Worm (Caenorhabditis elegans) whole organism, L1 larva: Measurements from ENCODE around the gene srlf-10.
"Not testable (repeated sequence)": the region's sequence is repeated elsewhere in the genome, so short reads cannot be mapped to it uniquely, and the experiment has no call there.

Experiments
- C34B4.2 ChIP-seq: sonication (generic microtip); optimal IDR thresholded peaks from 2 replicates; lab custom pipeline; 2017; ENCODE audit warnings: mild to moderate bottlenecking, missing genetic modification characterization, missing compliant biosample characterization
- F16B12.6 ChIP-seq: fragments of 150-350 bp; optimal IDR thresholded peaks from 2 replicates; lab custom pipeline; 2014; ENCODE audit warnings: missing biosample characterization, missing genetic modification characterization
- Y116A8C.19 ChIP-seq: sonication (generic microtip); optimal IDR thresholded peaks from 2 replicates; lab custom pipeline; 2016; ENCODE audit warnings: missing compliant biosample characterization, missing genetic modification characterization, borderline replicate concordance
- aha-1 ChIP-seq: fragments of 150-350 bp; optimal IDR thresholded peaks from 2 replicates; lab custom pipeline; 2014; ENCODE audit warnings: missing biosample characterization, missing genetic modification characterization
- blmp-1 ChIP-seq: fragments of 150-350 bp; optimal IDR thresholded peaks from 2 replicates; lab custom pipeline; 2014; ENCODE audit warnings: missing biosample characterization, missing genetic modification characterization
- ceh-82 ChIP-seq, 3 experiments: fragments of 150-350 bp in 1 of 3; sonication (generic microtip) in 2 of 3; optimal IDR thresholded peaks; 2 replicates each; lab custom pipeline; 2014 to 2017; ENCODE audit warnings: missing biosample characterization in 3 of 3, missing genetic modification characterization in 3 of 3
- dpl-1 ChIP-seq, 3 experiments: fragments of 150-350 bp in 2 of 3; sonication (generic microtip) in 1 of 3; optimal IDR thresholded peaks; 2 replicates each; lab custom pipeline; 2014 to 2017; ENCODE audit warnings: missing biosample characterization in 3 of 3, missing genetic modification characterization in 3 of 3, missing genetic modification reagents in 3 of 3
- dsc-1 ChIP-seq: sonication (generic microtip); optimal IDR thresholded peaks from 2 replicates; lab custom pipeline; 2016; ENCODE audit warnings: mild to moderate bottlenecking, missing genetic modification characterization, missing compliant biosample characterization
- efl-1 ChIP-seq, 4 experiments: fragments of 150-350 bp; optimal IDR thresholded peaks in 3 of 4; peaks in 1 of 4; 1 replicate in 1 of 4; 2 replicates in 3 of 4; lab custom pipeline; 2014; ENCODE audit warnings: missing biosample characterization in 2 of 4, missing genetic modification characterization in 2 of 4, missing genetic modification reagents in 2 of 4
- egl-27 ChIP-seq, 2 experiments: fragments of 150-350 bp in 1 of 2; sonication (generic microtip); optimal IDR thresholded peaks; 3 replicates each; lab custom pipeline; 2017 to 2018; ENCODE audit warnings: missing biosample characterization in 2 of 2, missing genetic modification characterization in 2 of 2, missing genetic modification reagents in 2 of 2
- fkh-8 ChIP-seq: sonication (generic microtip); optimal IDR thresholded peaks from 2 replicates; lab custom pipeline; 2016; ENCODE audit warnings: mild to moderate bottlenecking, missing genetic modification characterization, missing compliant biosample characterization
- fos-1 ChIP-seq: fragments of 150-350 bp; optimal IDR thresholded peaks from 2 replicates; lab custom pipeline; 2014; ENCODE audit warnings: missing biosample characterization, missing genetic modification characterization
- grh-1 ChIP-seq: fragments of 200-800 bp; sonication (Bioruptor generic); IDR thresholded peaks from 2 replicates; pipeline ENCODE4 v1.3.6; 2022; ENCODE audit warnings: missing genetic modification reagents, missing genetic modification characterization, missing compliant biosample characterization
- hpl-2 ChIP-seq: fragments of 150-350 bp; optimal IDR thresholded peaks from 2 replicates; lab custom pipeline; 2014; ENCODE audit warnings: missing biosample characterization, missing genetic modification reagents, missing genetic modification characterization
- irx-1 ChIP-seq: sonication (generic microtip); optimal IDR thresholded peaks from 2 replicates; lab custom pipeline; 2016; ENCODE audit warnings: missing genetic modification characterization, missing compliant biosample characterization
- jun-1 ChIP-seq: fragments of 150-350 bp; optimal IDR thresholded peaks from 2 replicates; lab custom pipeline; 2014; ENCODE audit warnings: missing biosample characterization, missing genetic modification reagents, missing genetic modification characterization
- lin-13 ChIP-seq: fragments of 150-350 bp; optimal IDR thresholded peaks from 2 replicates; lab custom pipeline; 2014; ENCODE audit warnings: missing biosample characterization, missing genetic modification reagents, missing genetic modification characterization
- lin-14 ChIP-seq: fragments of 200-800 bp; sonication (Bioruptor generic); optimal IDR thresholded peaks from 2 replicates; lab custom pipeline; 2018; ENCODE audit warnings: mild to moderate bottlenecking, missing genetic modification characterization, moderate library complexity, missing compliant biosample characterization
- lin-15B ChIP-seq: fragments of 150-350 bp; sonication (generic microtip); optimal IDR thresholded peaks from 3 replicates; lab custom pipeline; 2014; ENCODE audit warnings: missing biosample characterization, missing genetic modification characterization
- lin-35 ChIP-seq, 2 experiments: fragments of 150-350 bp; optimal IDR thresholded peaks; 2 replicates each; lab custom pipeline; 2014; ENCODE audit warnings: missing biosample characterization in 2 of 2, missing genetic modification characterization in 2 of 2, missing genetic modification reagents in 2 of 2
- lir-3 ChIP-seq: sonication (generic microtip); optimal IDR thresholded peaks from 2 replicates; lab custom pipeline; 2016; ENCODE audit warnings: mild to moderate bottlenecking, missing genetic modification characterization, moderate library complexity, missing compliant biosample characterization; ENCODE audit not compliant: poor library complexity
- lsy-2 ChIP-seq, 2 experiments: fragments of 150-350 bp; optimal IDR thresholded peaks; 2 replicates each; lab custom pipeline; 2014; ENCODE audit warnings: missing biosample characterization in 2 of 2, missing genetic modification characterization in 2 of 2
- mdl-1 ChIP-seq, 2 experiments: fragments of 150-350 bp; optimal IDR thresholded peaks; 2 replicates each; lab custom pipeline; 2014 to 2017; ENCODE audit warnings: missing biosample characterization in 2 of 2, missing genetic modification characterization in 2 of 2, inconsistent platforms in 1 of 2
- mep-1 ChIP-seq: fragments of 150-350 bp; optimal IDR thresholded peaks from 2 replicates; lab custom pipeline; 2014; ENCODE audit warnings: missing biosample characterization, missing genetic modification characterization
- nhr-12 ChIP-seq: sonication (generic microtip); optimal IDR thresholded peaks from 2 replicates; lab custom pipeline; 2017; ENCODE audit warnings: missing biosample characterization, missing genetic modification characterization
- nhr-20 ChIP-seq: sonication (generic microtip); optimal IDR thresholded peaks from 2 replicates; lab custom pipeline; 2016; ENCODE audit warnings: mild to moderate bottlenecking, missing genetic modification characterization, missing compliant biosample characterization
- nhr-237 ChIP-seq: fragments of 150-350 bp; optimal IDR thresholded peaks from 2 replicates; lab custom pipeline; 2014; ENCODE audit warnings: missing biosample characterization, missing genetic modification characterization
- nhr-28 ChIP-seq: fragments of 150-350 bp; optimal IDR thresholded peaks from 2 replicates; lab custom pipeline; 2014; ENCODE audit warnings: missing biosample characterization, missing genetic modification characterization
- nhr-47 ChIP-seq: sonication (generic microtip); optimal IDR thresholded peaks from 2 replicates; lab custom pipeline; 2016; ENCODE audit warnings: mild to moderate bottlenecking, missing genetic modification characterization, moderate library complexity, missing compliant biosample characterization
- nhr-71 ChIP-seq: sonication (generic microtip); optimal IDR thresholded peaks from 2 replicates; lab custom pipeline; 2016; ENCODE audit warnings: mild to moderate bottlenecking, missing genetic modification characterization, moderate library complexity, missing compliant biosample characterization
- nhr-77 ChIP-seq: fragments of 150-350 bp; optimal IDR thresholded peaks from 2 replicates; lab custom pipeline; 2014; ENCODE audit warnings: missing biosample characterization, missing genetic modification characterization
- nhr-85 ChIP-seq: sonication (generic microtip); peaks from one replicate; lab custom pipeline; 2016; ENCODE audit warnings: missing genetic modification characterization, inconsistent platforms, missing compliant biosample characterization
- rnt-1 ChIP-seq: sonication (generic microtip); optimal IDR thresholded peaks from 2 replicates; lab custom pipeline; 2016; ENCODE audit warnings: mild to moderate bottlenecking, missing genetic modification characterization, moderate library complexity, missing compliant biosample characterization
- skn-1 ChIP-seq: fragments of 150-350 bp; optimal IDR thresholded peaks from 2 replicates; lab custom pipeline; 2014; ENCODE audit warnings: missing biosample characterization, missing genetic modification characterization
- snu-23 ChIP-seq: sonication (generic microtip); optimal IDR thresholded peaks from 2 replicates; lab custom pipeline; 2016; ENCODE audit warnings: missing genetic modification characterization, missing compliant biosample characterization
- swsn-7 ChIP-seq: sonication (generic microtip); optimal IDR thresholded peaks from 2 replicates; lab custom pipeline; 2016; ENCODE audit warnings: missing genetic modification characterization, missing compliant biosample characterization
- tbx-2 ChIP-seq: sonication (generic microtip); optimal IDR thresholded peaks from 2 replicates; lab custom pipeline; 2016; ENCODE audit warnings: missing genetic modification characterization, missing compliant biosample characterization
- tlp-1 ChIP-seq: fragments of 150-350 bp; optimal IDR thresholded peaks from 2 replicates; lab custom pipeline; 2014; ENCODE audit warnings: missing biosample characterization, missing genetic modification characterization
- unc-130 ChIP-seq: fragments of 150-350 bp; optimal IDR thresholded peaks from 2 replicates; lab custom pipeline; 2017; ENCODE audit warnings: missing biosample characterization, missing genetic modification characterization, inconsistent platforms
- unc-62 ChIP-seq: fragments of 150-350 bp; optimal IDR thresholded peaks from 2 replicates; lab custom pipeline; 2014; ENCODE audit warnings: missing biosample characterization, missing genetic modification reagents, missing genetic modification characterization
- unc-98 ChIP-seq: fragments of 200-800 bp; sonication (Bioruptor generic); IDR thresholded peaks from 2 replicates; pipeline ENCODE4 v1.3.6; 2022; ENCODE audit warnings: missing genetic modification characterization, missing compliant biosample characterization
- xbp-1 ChIP-seq: sonication (generic microtip); optimal IDR thresholded peaks from 2 replicates; lab custom pipeline; 2016; ENCODE audit warnings: missing genetic modification characterization, missing compliant biosample characterization

Gene srlf-10

ce11 chrIII:13401673-13402258, at the start of gene srlf-10, which contains the start of gene srlf-9:
TSS of gene srlf-10 (plus strand) at chrIII:13402208.
TSS of gene srlf-9 (minus strand) at chrIII:13401773.
- TF ChIP-seq xbp-1 (tag; lab: Kevin White, UChicago); nhr-71; nhr-237: not testable (repeated sequence)

ce11 chrIII:13359256-13359655, 42.8 kb upstream of the srlf-10 start, which contains the start of gene F53A2.9:
TSS of gene F53A2.9 (minus strand) at chrIII:13359356.
- no peak for TF ChIP-seq nhr-77 (tag; lab: Kevin White, UChicago)
- TF ChIP-seq lin-13 = no peak
- TF ChIP-seq mep-1 = no peak
- TF ChIP-seq unc-98 = no peak
- TF ChIP-seq fos-1 (tag; lab: Kevin White, UChicago) = no peak
- no peak for TF ChIP-seq irx-1 (tag; lab: Kevin White, UChicago)
- no peak for TF ChIP-seq tlp-1 (tag; lab: Kevin White, UChicago)
- TF ChIP-seq unc-130 (tag; lab: Kevin White, UChicago) = no peak
- TF ChIP-seq egl-27 (tag; optimal IDR thresholded peaks at IDR 0.05; lab: Kevin White, UChicago) = no peak
- TF ChIP-seq nhr-71 = no peak
- TF ChIP-seq Y116A8C.19 (tag; lab: Kevin White, UChicago) = no peak
- TF ChIP-seq C34B4.2 (tag; lab: Kevin White, UChicago) = no peak
- TF ChIP-seq dsc-1 (tag; lab: Kevin White, UChicago) = no peak
- TF ChIP-seq unc-62 (GFP tag; lab: Kevin White, UChicago) = no peak
- TF ChIP-seq grh-1 (GFP tag; lab: Robert Waterston, UW) = no peak
- no peak for TF ChIP-seq lir-3

- TF ChIP-seq efl-1 (optimal IDR thresholded peaks at IDR 0.05; lab: Kevin White, UChicago) = peak; percentile 36 to 41
- TF ChIP-seq efl-1 (GFP tag; optimal IDR thresholded peaks at IDR 0.05 in 1 of 2; lab: Kevin White, UChicago) = peak; percentile 31 to 67
- peak; percentile 56 for TF ChIP-seq F16B12.6 (tag; lab: Kevin White, UChicago)
- TF ChIP-seq tbx-2 (tag; lab: Kevin White, UChicago) = no peak
- peak; percentile 50 for TF ChIP-seq snu-23 (GFP tag; lab: Kevin White, UChicago)
- no peak for TF ChIP-seq nhr-12 (tag; lab: Kevin White, UChicago)
- peak; percentile 21 for TF ChIP-seq nhr-20 (tag; lab: Kevin White, UChicago)
- TF ChIP-seq dpl-1 (GFP tag; optimal IDR thresholded peaks at IDR 0.05; lab: Kevin White, UChicago) = peak in 2 of 3 experiments; percentile 34 to 60
- TF ChIP-seq Y116A8C.19 (tag; lab: Kevin White, UChicago) = no peak
- peak; percentile 68 for TF ChIP-seq skn-1
- TF ChIP-seq nhr-85 (tag; lab: Kevin White, UChicago) = peak; percentile 59
- TF ChIP-seq blmp-1 = peak; percentile 58
- peak; percentile 48 for TF ChIP-seq nhr-71
- TF ChIP-seq nhr-28 (tag; lab: Kevin White, UChicago) = no peak
- peak; percentile 16 for TF ChIP-seq nhr-47
- TF ChIP-seq fos-1 (tag; lab: Kevin White, UChicago) = peak; percentile 37
- TF ChIP-seq mdl-1 (tag; optimal IDR thresholded peaks at IDR 0.05; lab: Kevin White, UChicago) = peak in 1 of 2 experiments; percentile 66
- no peak for TF ChIP-seq aha-1 (tag; lab: Kevin White, UChicago)
- TF ChIP-seq hpl-2 (GFP tag; lab: Kevin White, UChicago) = no peak
- TF ChIP-seq lin-14 = peak; percentile 98
- peak; percentile 17 to 63 for TF ChIP-seq lsy-2 (tag; optimal IDR thresholded peaks at IDR 0.05; lab: Kevin White, UChicago)
- peak; percentile 13 for TF ChIP-seq xbp-1 (tag; lab: Kevin White, UChicago)
- peak in 1 of 3 experiments; percentile 69 for TF ChIP-seq ceh-82 (tag; optimal IDR thresholded peaks at IDR 0.05; lab: Kevin White, UChicago)
- peak; percentile 9 for TF ChIP-seq swsn-7 (tag; lab: Kevin White, UChicago)
- no peak for TF ChIP-seq rnt-1 (tag; lab: Kevin White, UChicago)
- peak; percentile 4 for TF ChIP-seq lin-15B (tag; lab: Kevin White, UChicago)
- TF ChIP-seq fkh-8 = peak; percentile 77
- TF ChIP-seq jun-1 = peak; percentile 18
- TF ChIP-seq lin-35 (GFP tag; optimal IDR thresholded peaks at IDR 0.05; lab: Kevin White, UChicago) = peak; percentile 36 to 58
Observed at ce11 chrIII:13359847-13360246, 42.2 kb upstream of the srlf-10 start.
